Fruit fly (Drosophila melanogaster): Measurements from ENCODE around the gene Gr93b.
A peak's percentile ranks its signal among the peaks of the same experiment; 100 is the strongest.

The Gr93b gene

DNA sequence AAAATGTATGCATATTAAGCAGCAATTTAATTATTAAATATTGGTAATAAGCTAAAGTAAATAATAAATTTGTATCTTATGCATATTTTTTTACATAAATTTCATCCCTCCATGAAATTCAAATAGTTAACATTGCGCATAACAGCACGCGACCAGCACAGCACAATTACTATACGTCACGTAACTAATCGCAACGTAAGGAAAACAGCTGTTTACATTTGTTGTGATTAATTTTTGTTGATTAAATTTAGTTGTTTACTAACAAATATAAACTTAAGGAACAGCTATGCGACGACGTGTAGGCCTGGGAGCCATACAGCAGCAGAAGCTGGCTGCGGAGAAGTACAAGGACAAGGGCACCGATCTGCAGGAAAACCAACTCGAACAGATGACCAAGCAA, 21.4 kb upstream of the Gr93b start, which contains the start of gene lsn (continued):
- TF ChIP-seq Abd-B (GFP tag; optimal IDR thresholded peaks at IDR 0.05) (no peak), CG12391 (tag; optimal IDR thresholded peaks at IDR 0.05) (peak; percentile 13), kah (GFP tag; optimal IDR thresholded peaks at IDR 0.05) (no peak), CG34422 (GFP tag; IDR thresholded peaks at IDR 0.05) (no peak), zfh2 (GFP tag; optimal IDR thresholded peaks at IDR 0.05) (no peak), stwl (tag; optimal IDR thresholded peaks at IDR 0.05) (peak; percentile 8), pita (GFP tag; optimal IDR thresholded peaks at IDR 0.05) (no peak), CG13287 (GFP tag; IDR thresholded peaks at IDR 0.05; ENCODE audit: partially characterized antibody) (no peak), pzg (GFP tag; optimal IDR thresholded peaks at IDR 0.05) (peak; percentile 42), CG5180 (GFP tag; optimal IDR thresholded peaks at IDR 0.05) (no peak), Dip3 (GFP tag; optimal IDR thresholded peaks at IDR 0.05) (no peak), ranshi (GFP tag; IDR thresholded peaks at IDR 0.05) (no peak), ind (GFP tag; optimal IDR thresholded peaks at IDR 0.05) (no peak), gfzf (GFP tag; optimal IDR thresholded peaks at IDR 0.05) (no peak), CG16813 (GFP tag; IDR thresholded peaks at IDR 0.05; ENCODE audit: partially characterized antibody) (no peak), YL-1 (GFP tag; optimal IDR thresholded peaks at IDR 0.05) (peak; percentile 1), CrebB (tag; optimal IDR thresholded peaks at IDR 0.05) (peak; percentile 35), Stat92E (GFP tag; optimal IDR thresholded peaks at IDR 0.05) (no peak), lov (optimal IDR thresholded peaks at IDR 0.05) (no peak), lov (GFP tag; IDR thresholded peaks at IDR 0.05) (no peak), hb (GFP tag; IDR thresholded peaks at IDR 0.05; ENCODE audit: partially characterized antibody) (no peak), CG14441 (GFP tag; IDR thresholded peaks at IDR 0.05) (no peak), vfl (GFP tag; optimal IDR thresholded peaks at IDR 0.05) (no peak), D19A (tag; optimal IDR thresholded peaks at IDR 0.05) (no peak), slou (GFP tag; optimal IDR thresholded peaks at IDR 0.05) (no peak), ro (GFP tag; IDR thresholded peaks at IDR 0.05) (no peak), sisA (GFP tag; IDR thresholded peaks at IDR 0.05) (no peak), Atf-2 (GFP tag; optimal IDR thresholded peaks at IDR 0.05) (no peak), CG42726 (GFP tag; IDR thresholded peaks at IDR 0.05; ENCODE audit: partially characterized antibody) (no peak), CG10565 (GFP tag; optimal IDR thresholded peaks at IDR 0.05) (no peak), Gsc (GFP tag; IDR thresholded peaks at IDR 0.05) (no peak), Taf1 (GFP tag; IDR thresholded peaks at IDR 0.05) (no peak), sna (GFP tag; IDR thresholded peaks at IDR 0.05; ENCODE audit: partially characterized antibody) (0 out of 2 replicates have a peak, but pooled peaks have one; percentile 20), CG12071 (GFP tag; optimal IDR thresholded peaks at IDR 0.05) (no peak), CG15073 (GFP tag; optimal IDR thresholded peaks at IDR 0.05) (no peak), ATbp (GFP tag; optimal IDR thresholded peaks at IDR 0.05) (peak; percentile 37), Tbp (GFP tag; optimal IDR thresholded peaks at IDR 0.05) (no peak), esg (GFP tag; conservative IDR thresholded peaks at IDR 0.05) (no peak), Lhr (GFP tag; optimal IDR thresholded peaks at IDR 0.05) (peak; percentile 2), CG2712 (tag; optimal IDR thresholded peaks at IDR 0.05) (peak; percentile 2), Atf6 (GFP tag; IDR thresholded peaks at IDR 0.05) (0 out of 2 replicates have a peak, but pooled peaks have one; percentile 30), Myb (GFP tag; optimal IDR thresholded peaks at IDR 0.05) (no peak), CG6175 (GFP tag; IDR thresholded peaks at IDR 0.05) (no peak), ems (GFP tag; optimal IDR thresholded peaks at IDR 0.05) (no peak), gt (GFP tag; IDR thresholded peaks at IDR 0.05) (no peak), ato (GFP tag; IDR thresholded peaks at IDR 0.05; ENCODE audit: partially characterized antibody) (no peak), exex (tag; optimal IDR thresholded peaks at IDR 0.05) (no peak), Bteb2 (GFP tag; optimal IDR thresholded peaks at IDR 0.05) (no peak), CG10274 (GFP tag; optimal IDR thresholded peaks at IDR 0.05) (no peak), chif (GFP tag; optimal IDR thresholded peaks at IDR 0.05) (peak in 1 of 2 experiments; percentile 1), ftz-f1 (GFP tag; optimal IDR thresholded peaks at IDR 0.05) (no peak)
